Worm (Caenorhabditis elegans): ENCODE data around the gene col-161.

ce11 chrV:13272275-13272674 lies 45.5 kb downstream of the col-161 start:
- no peak for TF ChIP-seq ceh-82 (tag; optimal IDR thresholded peaks at IDR 0.05)
- no peak for TF ChIP-seq ama-1 (optimal IDR thresholded peaks at IDR 0.05)
- no peak for TF ChIP-seq snpc-4 (tag; optimal IDR thresholded peaks at IDR 0.05)

Measured in whole organism, L3 larva.